Worm (Caenorhabditis elegans) whole organism, mixed stage, embryonic: Measurements from ENCODE around the gene col-12.

Experiments
- blmp-1 ChIP-seq: fragments of 150-350 bp; optimal IDR thresholded peaks from 2 replicates; lab custom pipeline; 2014; ENCODE audit warnings: missing biosample characterization, missing genetic modification characterization
- elt-3 ChIP-seq: fragments of 150-350 bp; optimal IDR thresholded peaks from 2 replicates; lab custom pipeline; 2014; ENCODE audit warnings: missing biosample characterization, missing genetic modification characterization
- ham-2 ChIP-seq: fragments of 200-800 bp; sonication (Bioruptor generic); optimal IDR thresholded peaks from 2 replicates; lab custom pipeline; 2018; ENCODE audit warnings: mild to moderate bottlenecking, missing genetic modification characterization, missing compliant biosample characterization
- mab-5 ChIP-seq: fragments of 150-350 bp; optimal IDR thresholded peaks from 2 replicates; lab custom pipeline; 2014; ENCODE audit warnings: missing biosample characterization, missing genetic modification characterization
- nhr-12 ChIP-seq: fragments of 150-350 bp; optimal IDR thresholded peaks from 2 replicates; lab custom pipeline; 2014; ENCODE audit warnings: missing biosample characterization, missing genetic modification characterization
- nhr-28 ChIP-seq: fragments of 150-350 bp; optimal IDR thresholded peaks from 2 replicates; lab custom pipeline; 2014; ENCODE audit warnings: missing biosample characterization, missing genetic modification characterization
- pha-4 ChIP-seq: fragments of 150-350 bp; optimal IDR thresholded peaks from 2 replicates; lab custom pipeline; 2018; ENCODE audit warnings: missing biosample characterization, missing genetic modification reagents, missing genetic modification characterization
- snpc-4 ChIP-seq: fragments of 150-350 bp; optimal IDR thresholded peaks from 2 replicates; lab custom pipeline; 2014; ENCODE audit warnings: missing biosample characterization, missing genetic modification characterization
- unc-39 ChIP-seq: fragments of 150-350 bp; optimal IDR thresholded peaks from 2 replicates; lab custom pipeline; 2014; ENCODE audit warnings: missing biosample characterization, missing genetic modification characterization

- TF ChIP-seq pha-4 (no peak), blmp-1 (tag; lab: Kevin White, UChicago) (no peak), nhr-12 (tag; lab: Kevin White, UChicago) (no peak), elt-3 (tag; lab: Kevin White, UChicago) (no peak), unc-39 (tag; lab: Kevin White, UChicago) (no peak), snpc-4 (tag; lab: Kevin White, UChicago) (no peak), ham-2 (GFP tag; lab: Kevin White, UChicago) (no peak), mab-5 (tag; lab: Kevin White, UChicago) (no peak), nhr-28 (tag; lab: Kevin White, UChicago) (no peak)
These were observed 25.7 kb downstream of the col-12 start for ce11 chrV:10399290-10399689.
